Fruit fly (Drosophila melanogaster) whole organism, embryonic: Measurements from ENCODE around the gene CG6136.

Experiments used
- Ada2b ChIP-seq: fragments of 200-800 bp; sonication (Bioruptor generic); IDR thresholded peaks from 2 replicates; pipeline ENCODE4 v1.3.6; 2022; ENCODE audit warnings: missing biosample characterization, missing genetic modification characterization
- Bdp1 ChIP-seq: fragments of 200-800 bp; sonication (Bioruptor generic); optimal IDR thresholded peaks from 3 replicates; lab custom pipeline; 2016; ENCODE audit warnings: missing biosample characterization, missing genetic modification characterization
- CG11695 ChIP-seq: fragments of 200-800 bp; sonication (Bioruptor generic); IDR thresholded peaks from 3 replicates; pipeline ENCODE4 v1.3.6; 2022; ENCODE audit warnings: missing biosample characterization, missing genetic modification characterization
- CG12104 ChIP-seq: fragments of 200-800 bp; sonication (Bioruptor generic); optimal IDR thresholded peaks from 3 replicates; lab custom pipeline; 2016; ENCODE audit warnings: missing biosample characterization, missing genetic modification characterization
- CG12391 ChIP-seq: fragments of 200-800 bp; sonication (Bioruptor generic); optimal IDR thresholded peaks from 3 replicates; lab custom pipeline; 2018; ENCODE audit warnings: missing biosample characterization, mild to moderate bottlenecking, missing genetic modification characterization, moderate library complexity
- CG13123 ChIP-seq: fragments of 200-800 bp; sonication (Bioruptor generic); optimal IDR thresholded peaks from 2 replicates; lab custom pipeline; 2016; ENCODE audit warnings: missing biosample characterization, missing genetic modification characterization
- CG13775 ChIP-seq: fragments of 200-800 bp; sonication (Bioruptor generic); optimal IDR thresholded peaks from 3 replicates; lab custom pipeline; 2017; ENCODE audit warnings: missing biosample characterization, mild to moderate bottlenecking, missing genetic modification characterization
- CG15269 ChIP-seq: fragments of 200-800 bp; sonication (Bioruptor generic); optimal IDR thresholded peaks from 2 replicates; lab custom pipeline; 2018; ENCODE audit warnings: missing biosample characterization, mild to moderate bottlenecking, missing genetic modification characterization, moderate library complexity
- CG1529 ChIP-seq: fragments of 200-800 bp; sonication (Bioruptor generic); optimal IDR thresholded peaks from 3 replicates; lab custom pipeline; 2018; ENCODE audit warnings: missing biosample characterization, missing genetic modification characterization
- CG15514 ChIP-seq: fragments of 200-800 bp; sonication (Bioruptor generic); optimal IDR thresholded peaks from 3 replicates; lab custom pipeline; 2017; ENCODE audit warnings: missing biosample characterization, missing genetic modification characterization, mild to moderate bottlenecking, moderate library complexity, missing genetic modification reagents
- CG1602 ChIP-seq: fragments of 200-800 bp; sonication (Bioruptor generic); optimal IDR thresholded peaks from 3 replicates; lab custom pipeline; 2016; ENCODE audit warnings: missing biosample characterization, missing genetic modification characterization
- CG17385 ChIP-seq: fragments of 200-800 bp; sonication (Bioruptor generic); optimal IDR thresholded peaks from 3 replicates; lab custom pipeline; 2018; ENCODE audit warnings: missing biosample characterization, mild to moderate bottlenecking, missing genetic modification characterization
- CG17612 ChIP-seq: fragments of 200-800 bp; sonication (Bioruptor generic); IDR thresholded peaks from 2 replicates; pipeline ENCODE4 v1.3.6; 2022; ENCODE audit warnings: missing biosample characterization, missing genetic modification characterization
- CG1792 ChIP-seq: fragments of 200-800 bp; sonication (Bioruptor generic); optimal IDR thresholded peaks from 2 replicates; lab custom pipeline; 2016; ENCODE audit warnings: missing biosample characterization, missing genetic modification characterization
- CG2199 ChIP-seq: fragments of 200-800 bp; sonication (Bioruptor generic); IDR thresholded peaks from 3 replicates; pipeline ENCODE4 v1.3.6; 2022; ENCODE audit warnings: missing biosample characterization, missing genetic modification characterization
- CG30431 ChIP-seq: fragments of 200-800 bp; sonication (Bioruptor generic); optimal IDR thresholded peaks from 2 replicates; lab custom pipeline; 2017; ENCODE audit warnings: missing biosample characterization, missing genetic modification characterization
- CG31365 ChIP-seq: fragments of 200-800 bp; sonication (Bioruptor generic); optimal IDR thresholded peaks from 2 replicates; lab custom pipeline; 2018; ENCODE audit warnings: missing biosample characterization, mild to moderate bottlenecking, missing genetic modification characterization
- CG3281 ChIP-seq: fragments of 200-800 bp; sonication (Bioruptor generic); optimal IDR thresholded peaks from 3 replicates; lab custom pipeline; 2017; ENCODE audit warnings: missing biosample characterization, mild to moderate bottlenecking, missing genetic modification characterization
- CG34376 ChIP-seq: fragments of 200-800 bp; sonication (Bioruptor generic); optimal IDR thresholded peaks from 2 replicates; lab custom pipeline; 2018; ENCODE audit warnings: missing biosample characterization, mild to moderate bottlenecking, missing genetic modification characterization
- CG4282 ChIP-seq: fragments of 200-800 bp; sonication (Bioruptor generic); optimal IDR thresholded peaks from 2 replicates; lab custom pipeline; 2016; ENCODE audit warnings: missing biosample characterization, missing genetic modification characterization
- CG6175 ChIP-seq: fragments of 200-800 bp; sonication (Bioruptor generic); IDR thresholded peaks from 3 replicates; pipeline ENCODE4 v1.3.6; 2022; ENCODE audit warnings: missing biosample characterization, missing genetic modification characterization
- CG6654 ChIP-seq: fragments of 200-800 bp; sonication (Bioruptor generic); optimal IDR thresholded peaks from 2 replicates; lab custom pipeline; 2017; ENCODE audit warnings: missing biosample characterization, mild to moderate bottlenecking, missing genetic modification characterization
- CG8765 ChIP-seq: fragments of 200-800 bp; sonication (Bioruptor generic); IDR thresholded peaks from 2 replicates; pipeline ENCODE4 v1.3.6; 2022; ENCODE audit warnings: missing biosample characterization, missing genetic modification characterization
- CG9817 ChIP-seq: fragments of 200-800 bp; sonication (Bioruptor generic); optimal IDR thresholded peaks from 2 replicates; lab custom pipeline; 2018; ENCODE audit warnings: missing biosample characterization, mild to moderate bottlenecking, missing genetic modification characterization, moderate library complexity
- D ChIP-seq, 2 experiments: fragments of 200-800 bp in 1 of 2; fragments of >200 bp in 1 of 2; sonication (Bioruptor generic) in 1 of 2; optimal IDR thresholded peaks; 2 replicates in 1 of 2; 3 replicates in 1 of 2; lab custom pipeline; 2017; ENCODE audit warnings: mild to moderate bottlenecking in 1 of 2, missing biosample characterization in 1 of 2, missing genetic modification characterization in 1 of 2, missing genetic modification reagents in 1 of 2
- Dfd ChIP-seq, 2 experiments: fragments of >200 bp; optimal IDR thresholded peaks; 2 replicates each; lab custom pipeline; 2017; ENCODE audit warnings: missing biosample characterization in 2 of 2, missing genetic modification characterization in 2 of 2
- Dll ChIP-seq: fragments of 200-800 bp; sonication (Bioruptor generic); IDR thresholded peaks from 4 replicates; pipeline ENCODE4 v1.3.6; 2022; ENCODE audit warnings: missing biosample characterization, missing genetic modification characterization; ENCODE audit not compliant: partially characterized antibody
- HLH3B ChIP-seq: fragments of 200-800 bp; sonication (Bioruptor generic); IDR thresholded peaks from 2 replicates; pipeline ENCODE4 v1.3.6; 2022; ENCODE audit warnings: missing biosample characterization, missing genetic modification characterization
- HLHmδ ChIP-seq: fragments of 200-800 bp; sonication (Bioruptor generic); optimal IDR thresholded peaks from 2 replicates; lab custom pipeline; 2018; ENCODE audit warnings: missing biosample characterization, mild to moderate bottlenecking, missing genetic modification characterization, moderate library complexity
- Hmr ChIP-seq: fragments of 200-800 bp; sonication (Bioruptor generic); optimal IDR thresholded peaks from 3 replicates; lab custom pipeline; 2017; ENCODE audit warnings: mild to moderate bottlenecking, missing biosample characterization, missing genetic modification reagents, missing genetic modification characterization
- Lhr ChIP-seq: fragments of 200-800 bp; sonication (Bioruptor generic); optimal IDR thresholded peaks from 3 replicates; lab custom pipeline; 2017; ENCODE audit warnings: mild to moderate bottlenecking, missing biosample characterization, missing genetic modification reagents, missing genetic modification characterization
- Neu2 ChIP-seq: fragments of 200-800 bp; sonication (Bioruptor generic); optimal IDR thresholded peaks from 3 replicates; lab custom pipeline; 2016; ENCODE audit warnings: missing biosample characterization, missing genetic modification characterization, borderline replicate concordance
- amos ChIP-seq: fragments of 200-800 bp; sonication (Bioruptor generic); IDR thresholded peaks from 2 replicates; pipeline ENCODE4 v1.3.6; 2022; ENCODE audit warnings: missing biosample characterization, missing genetic modification characterization; ENCODE audit not compliant: partially characterized antibody
- ap ChIP-seq: fragments of 200-800 bp; sonication (Bioruptor generic); IDR thresholded peaks from 2 replicates; pipeline ENCODE4 v1.3.6; 2022; ENCODE audit warnings: missing biosample characterization, missing genetic modification characterization
- cas ChIP-seq: fragments of 200-800 bp; sonication (Bioruptor generic); IDR thresholded peaks from 2 replicates; pipeline ENCODE4 v1.3.6; 2022; ENCODE audit warnings: missing biosample characterization, missing genetic modification characterization
- corto ChIP-seq: fragments of 200-800 bp; sonication (Bioruptor generic); optimal IDR thresholded peaks from 2 replicates; lab custom pipeline; 2016; ENCODE audit warnings: missing biosample characterization, mild to moderate bottlenecking, missing genetic modification characterization, moderate library complexity
- crol ChIP-seq: fragments of 200-800 bp; sonication (Bioruptor generic); IDR thresholded peaks from 2 replicates; pipeline ENCODE4 v1.3.6; 2022; ENCODE audit warnings: missing biosample characterization, missing genetic modification characterization
- dmrt11E ChIP-seq: fragments of 200-800 bp; sonication (Bioruptor generic); optimal IDR thresholded peaks from 3 replicates; lab custom pipeline; 2018; ENCODE audit warnings: missing biosample characterization, mild to moderate bottlenecking, missing genetic modification characterization, moderate library complexity
- ewg ChIP-seq: fragments of 200-800 bp; sonication (Bioruptor generic); optimal IDR thresholded peaks from 3 replicates; lab custom pipeline; 2017; ENCODE audit warnings: mild to moderate bottlenecking, missing biosample characterization, missing genetic modification reagents, missing genetic modification characterization
- fu2 ChIP-seq: fragments of 200-800 bp; sonication (Bioruptor generic); optimal IDR thresholded peaks from 2 replicates; lab custom pipeline; 2016; ENCODE audit warnings: missing biosample characterization, missing genetic modification characterization
- gce ChIP-seq: fragments of 200-800 bp; sonication (Bioruptor generic); IDR thresholded peaks from 3 replicates; pipeline ENCODE4 v1.3.6; 2022; ENCODE audit warnings: missing biosample characterization, missing genetic modification characterization
- gro ChIP-seq: fragments of 200-800 bp; sonication (Bioruptor generic); optimal IDR thresholded peaks from 2 replicates; lab custom pipeline; 2016; ENCODE audit warnings: missing biosample characterization, missing genetic modification characterization
- her ChIP-seq: fragments of 200-800 bp; sonication (Bioruptor generic); optimal IDR thresholded peaks from 2 replicates; lab custom pipeline; 2016; ENCODE audit warnings: missing biosample characterization, missing genetic modification characterization
- mam ChIP-seq: fragments of 200-800 bp; sonication (Bioruptor generic); optimal IDR thresholded peaks from 3 replicates; lab custom pipeline; 2016; ENCODE audit warnings: missing biosample characterization, missing genetic modification characterization
- otp ChIP-seq: fragments of 200-800 bp; sonication (Bioruptor generic); IDR thresholded peaks from 3 replicates; pipeline ENCODE4, ENCODE4 v1.3.6; 2022; ENCODE audit warnings: missing biosample characterization, missing genetic modification characterization
- psq ChIP-seq: fragments of 200-800 bp; sonication (Bioruptor generic); optimal IDR thresholded peaks from 2 replicates; lab custom pipeline; 2017; ENCODE audit warnings: missing biosample characterization, missing genetic modification characterization
- scrt ChIP-seq: fragments of 200-800 bp; sonication (Bioruptor generic); optimal IDR thresholded peaks from 2 replicates; lab custom pipeline; 2018; ENCODE audit warnings: missing biosample characterization, mild to moderate bottlenecking, missing genetic modification characterization, moderate library complexity
- wor ChIP-seq: fragments of 200-800 bp; sonication (Bioruptor generic); IDR thresholded peaks from 2 replicates; pipeline ENCODE4 v1.3.6; 2022; ENCODE audit warnings: missing biosample characterization, missing genetic modification characterization

The CG6136 gene

DNA sequence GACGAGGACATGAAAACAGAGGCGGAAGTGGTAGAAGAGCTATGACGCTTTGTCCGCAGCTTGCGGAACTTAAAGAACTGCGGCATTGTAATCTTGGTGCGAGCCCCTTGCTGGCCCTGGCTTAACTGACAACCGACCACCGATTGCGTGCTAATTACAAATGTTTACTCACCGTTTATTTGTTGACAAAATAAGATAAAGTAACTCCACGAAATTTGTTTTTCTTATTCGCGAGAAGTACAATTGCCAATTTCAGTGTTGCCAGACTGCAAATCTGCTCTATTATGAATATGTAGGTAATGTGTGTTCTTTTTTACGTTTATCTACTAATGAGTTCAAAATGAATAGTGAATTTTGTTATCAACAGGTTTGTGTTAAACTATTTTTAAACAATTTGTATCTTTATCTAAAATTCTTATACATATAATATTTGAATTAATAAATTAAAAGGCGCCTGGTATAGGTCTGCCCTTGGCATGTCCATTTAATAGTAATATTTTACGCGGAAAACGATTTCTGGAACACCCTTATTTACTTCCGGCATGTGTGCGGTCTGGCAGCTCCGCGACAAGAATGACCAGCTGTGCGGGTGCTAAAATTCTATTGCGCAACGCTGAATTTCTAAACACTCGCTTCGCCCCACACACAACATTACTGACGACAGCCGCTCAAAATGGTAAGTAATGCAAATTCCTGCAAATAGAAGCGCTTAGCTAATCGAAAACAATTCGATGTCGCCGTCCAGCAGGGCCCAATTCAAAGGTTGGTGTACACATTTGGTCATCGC, 15.2 kb downstream of the CG6136 start, which contains the start of the genes Atg4b and Hibch (continued):
- TF ChIP-seq CG17612 (GFP tag; lab: Robert Waterston, UW): peak; percentile 66; the same call in 1 of the 2 replicates
- TF ChIP-seq CG1529 (GFP tag; lab: Kevin White, UChicago): no peak
- peak; percentile 63 for TF ChIP-seq CG6654
- no peak for TF ChIP-seq CG4282 (GFP tag; lab: Kevin White, UChicago)
- peak; percentile 90 for TF ChIP-seq CG12391 (tag; lab: Kevin White, UChicago)
- peak; percentile 79 for TF ChIP-seq CG12104 (GFP tag; lab: Kevin White, UChicago)
- TF ChIP-seq gro (GFP tag; lab: Kevin White, UChicago): no peak
- peak; percentile 78 for TF ChIP-seq scrt (GFP tag; lab: Kevin White, UChicago)
- peak; percentile 26 for TF ChIP-seq Bdp1 (GFP tag; lab: Kevin White, UChicago)
- peak; percentile 98 for TF ChIP-seq ewg (GFP tag; lab: Kevin White, UChicago)
- no peak for TF ChIP-seq corto (GFP tag; lab: Kevin White, UChicago)
- peak; percentile 78 for TF ChIP-seq HLH3B
- TF ChIP-seq otp (GFP tag; lab: Robert Waterston, UW): no peak
- no peak for TF ChIP-seq her (GFP tag; lab: Kevin White, UChicago)
- peak; percentile 70 for TF ChIP-seq CG30431 (GFP tag; lab: Kevin White, UChicago)
- TF ChIP-seq CG13123: peak; percentile 63
- TF ChIP-seq CG3281: peak; percentile 88
- peak; percentile 59; the same call in 1 of the 2 replicates for TF ChIP-seq CG8765 (GFP tag; lab: Robert Waterston, UW)
- TF ChIP-seq CG1792 (GFP tag; lab: Kevin White, UChicago): no peak
- peak; percentile 79 for TF ChIP-seq Ada2b
- TF ChIP-seq CG9817 (tag; lab: Kevin White, UChicago): peak; percentile 90
- no peak for TF ChIP-seq D (optimal IDR thresholded peaks at IDR 0.05; lab: Kevin White, UChicago)
- peak; percentile 82 for TF ChIP-seq D (GFP tag; optimal IDR thresholded peaks at IDR 0.05; lab: Kevin White, UChicago)
- TF ChIP-seq CG17385 (GFP tag; lab: Kevin White, UChicago): peak; percentile 64
- peak; percentile 46 for TF ChIP-seq mam (GFP tag; lab: Kevin White, UChicago)
- peak; percentile 85 for TF ChIP-seq CG15269 (tag; lab: Kevin White, UChicago)
- no peak; the same call in 1 of the 3 replicates for TF ChIP-seq CG11695 (GFP tag; lab: Robert Waterston, UW)
- no peak for TF ChIP-seq HLHmδ
- TF ChIP-seq CG15514 (GFP tag; lab: Kevin White, UChicago): peak; percentile 84
- no peak for TF ChIP-seq Dll (GFP tag; lab: Robert Waterston, UW)
- TF ChIP-seq CG13775: peak; percentile 87
- peak; percentile 18; the same call in 1 of the 2 replicates for TF ChIP-seq wor
- peak; percentile 41; the same call in 1 of the 2 replicates for TF ChIP-seq amos (GFP tag; lab: Robert Waterston, UW)
- TF ChIP-seq psq (GFP tag; lab: Kevin White, UChicago): peak; percentile 20
- TF ChIP-seq Hmr (GFP tag; lab: Kevin White, UChicago): no peak
- TF ChIP-seq Lhr (GFP tag; lab: Kevin White, UChicago): peak; percentile 43
- peak; percentile 69; the same call in 1 of the 2 replicates for TF ChIP-seq cas (GFP tag; lab: Robert Waterston, UW)
- no peak for TF ChIP-seq CG2199 (GFP tag; lab: Robert Waterston, UW)
- TF ChIP-seq dmrt11E (tag; lab: Kevin White, UChicago): peak; percentile 78
- TF ChIP-seq CG6175: peak; percentile 60; the same call in 2 of the 3 replicates
- TF ChIP-seq Neu2 (GFP tag; lab: Kevin White, UChicago): no peak
- peak; percentile 53; the same call in 1 of the 2 replicates for TF ChIP-seq ap (GFP tag; lab: Robert Waterston, UW)
- no peak for TF ChIP-seq CG31365 (tag; lab: Kevin White, UChicago)
- TF ChIP-seq gce (GFP tag; lab: Robert Waterston, UW): no peak
- TF ChIP-seq crol (GFP tag; lab: Robert Waterston, UW): no peak
- peak; percentile 82 for TF ChIP-seq CG1602
- TF ChIP-seq fu2 (GFP tag; lab: Kevin White, UChicago): peak; percentile 22
- peak; percentile 82 for TF ChIP-seq CG34376 (GFP tag; lab: Kevin White, UChicago)
- no peak for TF ChIP-seq Dfd (GFP tag; optimal IDR thresholded peaks at IDR 0.05; lab: Kevin White, UChicago)
